Worm (Caenorhabditis elegans): Measurements from ENCODE around the gene aexr-2.

ce11 chrX:6609251-6609650 is 22.1 kb downstream of the aexr-2 start:
- TF ChIP-seq him-1 (tag; optimal IDR thresholded peaks at IDR 0.05) (no peak), dao-5 (tag; optimal IDR thresholded peaks at IDR 0.05) (no peak)
